Fruit fly (Drosophila melanogaster) whole organism, embryonic: ENCODE data around the gene Pgant8.

Experiments
- Abd-B ChIP-seq: fragments of 200-800 bp; sonication (Bioruptor generic); optimal IDR thresholded peaks from 2 replicates; lab custom pipeline; 2018; ENCODE audit warnings: missing biosample characterization, mild to moderate bottlenecking, missing genetic modification characterization, moderate library complexity
- B-H2 ChIP-seq: fragments of 200-800 bp; sonication (Bioruptor generic); optimal IDR thresholded peaks from 2 replicates; lab custom pipeline; 2018; ENCODE audit warnings: missing biosample characterization, mild to moderate bottlenecking, missing genetic modification characterization
- Bteb2 ChIP-seq: fragments of 200-800 bp; sonication (Bioruptor generic); optimal IDR thresholded peaks from 2 replicates; lab custom pipeline; 2016; ENCODE audit warnings: missing biosample characterization, missing genetic modification characterization
- CG10366 ChIP-seq: fragments of 200-800 bp; sonication (Bioruptor generic); IDR thresholded peaks from 2 replicates; pipeline ENCODE4 v1.3.6; 2022; ENCODE audit warnings: missing biosample characterization, missing genetic modification characterization
- CG11456 ChIP-seq: fragments of 200-800 bp; sonication (Bioruptor generic); IDR thresholded peaks from 3 replicates; pipeline ENCODE4 v1.3.6; 2022; ENCODE audit warnings: missing biosample characterization, missing genetic modification characterization
- CG12299 ChIP-seq: fragments of 200-800 bp; sonication (Bioruptor generic); optimal IDR thresholded peaks from 2 replicates; lab custom pipeline; 2018; ENCODE audit warnings: missing biosample characterization, mild to moderate bottlenecking, missing genetic modification characterization
- CG1233 ChIP-seq: fragments of 200-800 bp; sonication (Bioruptor generic); optimal IDR thresholded peaks from 4 replicates; lab custom pipeline; 2018; ENCODE audit warnings: missing biosample characterization, mild to moderate bottlenecking, missing genetic modification characterization
- CG15269 ChIP-seq: fragments of 200-800 bp; sonication (Bioruptor generic); optimal IDR thresholded peaks from 2 replicates; lab custom pipeline; 2018; ENCODE audit warnings: missing biosample characterization, mild to moderate bottlenecking, missing genetic modification characterization, moderate library complexity
- CG1529 ChIP-seq: fragments of 200-800 bp; sonication (Bioruptor generic); optimal IDR thresholded peaks from 3 replicates; lab custom pipeline; 2018; ENCODE audit warnings: missing biosample characterization, missing genetic modification characterization
- CG15696 ChIP-seq: fragments of 200-800 bp; sonication (Bioruptor generic); optimal IDR thresholded peaks from 2 replicates; lab custom pipeline; 2019; ENCODE audit warnings: missing biosample characterization, mild to moderate bottlenecking, missing genetic modification characterization, moderate library complexity
- CG1603 ChIP-seq: fragments of 200-800 bp; sonication (Bioruptor generic); optimal IDR thresholded peaks from 2 replicates; lab custom pipeline; 2019; ENCODE audit warnings: missing biosample characterization, mild to moderate bottlenecking, missing genetic modification characterization, moderate library complexity
- CG16863 ChIP-seq: fragments of 200-800 bp; sonication (Bioruptor generic); optimal IDR thresholded peaks from 3 replicates; lab custom pipeline; 2016; ENCODE audit warnings: missing biosample characterization, missing genetic modification characterization
- CG1792 ChIP-seq: fragments of 200-800 bp; sonication (Bioruptor generic); optimal IDR thresholded peaks from 2 replicates; lab custom pipeline; 2016; ENCODE audit warnings: missing biosample characterization, missing genetic modification characterization
- CG18619 ChIP-seq: fragments of 200-800 bp; sonication (Bioruptor generic); optimal IDR thresholded peaks from 3 replicates; lab custom pipeline; 2017; ENCODE audit warnings: missing biosample characterization, mild to moderate bottlenecking, missing genetic modification characterization
- CG33213 ChIP-seq: fragments of 200-800 bp; sonication (Bioruptor generic); optimal IDR thresholded peaks from 3 replicates; lab custom pipeline; 2016; ENCODE audit warnings: missing biosample characterization, missing genetic modification characterization
- CG4424 ChIP-seq: fragments of 200-800 bp; sonication (Bioruptor generic); optimal IDR thresholded peaks from 3 replicates; lab custom pipeline; 2016; ENCODE audit warnings: missing biosample characterization, missing genetic modification characterization
- CG9609 ChIP-seq: fragments of 200-800 bp; sonication (Bioruptor generic); optimal IDR thresholded peaks from 3 replicates; lab custom pipeline; 2016; ENCODE audit warnings: missing biosample characterization, missing genetic modification characterization
- Camta ChIP-seq: fragments of 200-800 bp; sonication (Bioruptor generic); optimal IDR thresholded peaks from 2 replicates; lab custom pipeline; 2016; ENCODE audit warnings: missing biosample characterization, missing genetic modification characterization
- Doc2 ChIP-seq: fragments of 200-800 bp; sonication (Bioruptor generic); IDR thresholded peaks from 2 replicates; pipeline ENCODE4 v1.3.6; 2022; ENCODE audit warnings: missing biosample characterization, missing genetic modification characterization
- Dref ChIP-seq: fragments of 200-800 bp; sonication (Bioruptor generic); IDR thresholded peaks from 2 replicates; pipeline ENCODE4 v1.3.6; 2022; ENCODE audit warnings: missing biosample characterization, missing genetic modification characterization
- Eip74EF ChIP-seq, 2 experiments: fragments of 200-800 bp in 1 of 2; fragments of >200 bp in 1 of 2; sonication (Bioruptor generic) in 1 of 2; optimal IDR thresholded peaks; 2 replicates each; lab custom pipeline; 2017 to 2019; ENCODE audit warnings: missing biosample characterization in 2 of 2, missing genetic modification characterization in 2 of 2, mild to moderate bottlenecking in 1 of 2, moderate library complexity in 1 of 2
- Elba2 ChIP-seq: fragments of 200-800 bp; sonication (Bioruptor generic); optimal IDR thresholded peaks from 3 replicates; lab custom pipeline; 2016; ENCODE audit warnings: missing biosample characterization, missing genetic modification characterization
- Gsc ChIP-seq: fragments of 200-800 bp; sonication (Bioruptor generic); IDR thresholded peaks from 2 replicates; pipeline ENCODE4 v1.3.6; 2022; ENCODE audit warnings: missing biosample characterization, missing genetic modification characterization
- HLH54F ChIP-seq: fragments of 200-800 bp; sonication (Bioruptor generic); optimal IDR thresholded peaks from 3 replicates; lab custom pipeline; 2016; ENCODE audit warnings: missing biosample characterization, missing genetic modification characterization
- MTF-1 ChIP-seq: fragments of 200-800 bp; sonication (Bioruptor generic); optimal IDR thresholded peaks from 2 replicates; lab custom pipeline; 2018; ENCODE audit warnings: missing biosample characterization, mild to moderate bottlenecking, missing genetic modification characterization, borderline replicate concordance
- Scr ChIP-seq: fragments of 200-800 bp; sonication (Bioruptor generic); IDR thresholded peaks from 2 replicates; pipeline ENCODE4 v1.3.6; 2022; ENCODE audit warnings: missing biosample characterization, missing genetic modification characterization; ENCODE audit not compliant: partially characterized antibody
- Sox102F ChIP-seq: fragments of 200-800 bp; sonication (Bioruptor generic); optimal IDR thresholded peaks from 2 replicates; lab custom pipeline; 2018; ENCODE audit warnings: missing biosample characterization, mild to moderate bottlenecking, missing genetic modification characterization, moderate library complexity
- Spps ChIP-seq: fragments of 200-800 bp; sonication (Bioruptor generic); optimal IDR thresholded peaks from 2 replicates; lab custom pipeline; 2018; ENCODE audit warnings: missing biosample characterization, mild to moderate bottlenecking, missing genetic modification characterization
- amos ChIP-seq: fragments of 200-800 bp; sonication (Bioruptor generic); IDR thresholded peaks from 2 replicates; pipeline ENCODE4 v1.3.6; 2022; ENCODE audit warnings: missing biosample characterization, missing genetic modification characterization; ENCODE audit not compliant: partially characterized antibody
- ato ChIP-seq: fragments of 200-800 bp; sonication (Bioruptor generic); IDR thresholded peaks from 2 replicates; pipeline ENCODE4 v1.3.6; 2022; ENCODE audit warnings: missing biosample characterization, missing genetic modification characterization; ENCODE audit not compliant: partially characterized antibody
- dati ChIP-seq: fragments of 200-800 bp; sonication (Bioruptor generic); IDR thresholded peaks from 2 replicates; pipeline ENCODE4 v1.3.6; 2022; ENCODE audit warnings: missing biosample characterization, missing genetic modification characterization
- dm ChIP-seq: fragments of 200-800 bp; sonication (Bioruptor generic); optimal IDR thresholded peaks from 3 replicates; lab custom pipeline; 2016; ENCODE audit warnings: missing biosample characterization, missing genetic modification characterization
- dmrt99B ChIP-seq: fragments of 200-800 bp; sonication (Bioruptor generic); optimal IDR thresholded peaks from 2 replicates; lab custom pipeline; 2018; ENCODE audit warnings: missing biosample characterization, mild to moderate bottlenecking, missing genetic modification characterization, moderate library complexity
- dpn ChIP-seq, 2 experiments: fragments of 200-800 bp; sonication (Bioruptor generic); optimal IDR thresholded peaks; 3 replicates each; lab custom pipeline; 2016; ENCODE audit warnings: missing biosample characterization in 2 of 2, missing genetic modification characterization in 2 of 2
- exex ChIP-seq: fragments of 200-800 bp; sonication (Bioruptor generic); optimal IDR thresholded peaks from 4 replicates; lab custom pipeline; 2018; ENCODE audit warnings: missing biosample characterization, mild to moderate bottlenecking, missing genetic modification characterization, moderate library complexity
- gfzf ChIP-seq: fragments of 200-800 bp; sonication (Bioruptor generic); optimal IDR thresholded peaks from 2 replicates; lab custom pipeline; 2016; ENCODE audit warnings: missing biosample characterization, mild to moderate bottlenecking, missing genetic modification characterization, moderate library complexity
- h ChIP-seq: fragments of >200 bp; optimal IDR thresholded peaks from 2 replicates; lab custom pipeline; 2017
- hkb ChIP-seq, 2 experiments: fragments of 200-800 bp in 1 of 2; fragments of >200 bp in 1 of 2; sonication (Bioruptor generic) in 1 of 2; IDR thresholded peaks in 1 of 2; optimal IDR thresholded peaks in 1 of 2; 2 replicates each; pipeline versions ENCODE4 v1.3.6 to Lab custom; 2017 to 2022; ENCODE audit warnings: missing biosample characterization in 1 of 2, missing genetic modification characterization in 1 of 2
- inv ChIP-seq: fragments of 200-800 bp; sonication (Bioruptor generic); IDR thresholded peaks from 2 replicates; pipeline ENCODE4 v1.3.6; 2022; ENCODE audit warnings: missing biosample characterization, missing genetic modification characterization; ENCODE audit not compliant: partially characterized antibody
- jumu ChIP-seq: fragments of 200-800 bp; sonication (Bioruptor generic); optimal IDR thresholded peaks from 3 replicates; lab custom pipeline; 2016; ENCODE audit warnings: missing biosample characterization, missing genetic modification characterization
- kni ChIP-seq: fragments of 200-800 bp; sonication (Bioruptor generic); optimal IDR thresholded peaks from 3 replicates; lab custom pipeline; 2017; ENCODE audit warnings: mild to moderate bottlenecking, missing biosample characterization, missing genetic modification reagents, missing genetic modification characterization
- maf-S ChIP-seq: fragments of 200-800 bp; sonication (Bioruptor generic); optimal IDR thresholded peaks from 2 replicates; lab custom pipeline; 2016; ENCODE audit warnings: missing biosample characterization, missing genetic modification characterization
- scrt ChIP-seq: fragments of 200-800 bp; sonication (Bioruptor generic); optimal IDR thresholded peaks from 2 replicates; lab custom pipeline; 2018; ENCODE audit warnings: missing biosample characterization, mild to moderate bottlenecking, missing genetic modification characterization, moderate library complexity
- sisA ChIP-seq: fragments of 200-800 bp; sonication (Bioruptor generic); IDR thresholded peaks from 2 replicates; pipeline ENCODE4 v1.3.6; 2022; ENCODE audit warnings: missing biosample characterization, missing genetic modification characterization
- so ChIP-seq: fragments of 200-800 bp; sonication (Bioruptor generic); IDR thresholded peaks from 3 replicates; pipeline ENCODE4 v1.3.6; 2022; ENCODE audit warnings: missing biosample characterization, missing genetic modification characterization
- sug ChIP-seq: fragments of 200-800 bp; optimal IDR thresholded peaks from 2 replicates; lab custom pipeline; 2019; ENCODE audit warnings: missing biosample characterization, mild to moderate bottlenecking, missing genetic modification characterization, moderate library complexity
- trh ChIP-seq: fragments of 200-800 bp; sonication (Bioruptor generic); optimal IDR thresholded peaks from 2 replicates; lab custom pipeline; 2016; ENCODE audit warnings: missing biosample characterization, missing genetic modification characterization
- tup ChIP-seq: fragments of 200-800 bp; sonication (Bioruptor generic); optimal IDR thresholded peaks from 2 replicates; lab custom pipeline; 2016; ENCODE audit warnings: missing biosample characterization, mild to moderate bottlenecking, missing genetic modification characterization, moderate library complexity
- tx ChIP-seq: fragments of 200-800 bp; sonication (Bioruptor generic); optimal IDR thresholded peaks from 2 replicates; lab custom pipeline; 2016; ENCODE audit warnings: missing biosample characterization, missing genetic modification characterization
- unpg ChIP-seq: fragments of 200-800 bp; sonication (Bioruptor generic); optimal IDR thresholded peaks from 3 replicates; lab custom pipeline; 2018; ENCODE audit warnings: missing biosample characterization, mild to moderate bottlenecking, missing genetic modification characterization, moderate library complexity
- zen2 ChIP-seq: fragments of 200-800 bp; sonication (Bioruptor generic); IDR thresholded peaks from 3 replicates; pipeline ENCODE4 v1.3.6; 2022; ENCODE audit warnings: missing biosample characterization, missing genetic modification characterization; ENCODE audit not compliant: partially characterized antibody

The Pgant8 gene

DNA sequence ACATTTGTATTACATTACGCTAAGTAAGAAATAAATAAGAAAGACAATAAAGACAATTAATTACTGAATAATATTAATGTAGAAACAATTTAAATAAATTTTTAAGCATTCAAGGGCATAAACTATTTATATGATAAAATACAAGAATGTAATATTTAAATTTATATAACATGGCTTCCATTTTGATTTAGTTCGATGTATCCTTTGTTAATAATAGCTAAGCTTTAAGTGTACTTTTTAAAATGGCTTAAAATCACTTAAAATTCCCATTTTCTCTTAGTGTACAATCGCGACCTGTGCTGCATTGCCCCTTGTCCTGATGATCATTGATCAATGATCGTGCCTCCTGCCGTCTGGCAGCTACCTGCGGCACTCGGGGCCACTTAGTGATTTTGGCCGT is 13.2 kb upstream of the Pgant8 start (continued):
- no peak for TF ChIP-seq dmrt99B
- TF ChIP-seq CG1233 (GFP tag; lab: Kevin White, UChicago) = no peak
- no peak for TF ChIP-seq kni (GFP tag; lab: Kevin White, UChicago)
- no peak for TF ChIP-seq CG16863 (GFP tag; lab: Kevin White, UChicago)
- TF ChIP-seq amos = no peak
- peak; percentile 80 for TF ChIP-seq CG15696
- TF ChIP-seq CG15269 = no peak
- no peak for TF ChIP-seq hkb (optimal IDR thresholded peaks at IDR 0.05; lab: Kevin White, UChicago)
- no peak for TF ChIP-seq hkb (GFP tag; IDR thresholded peaks at IDR 0.05; lab: Robert Waterston, UW)
- no peak for TF ChIP-seq CG11456 (GFP tag; lab: Robert Waterston, UW)
- TF ChIP-seq sisA = no peak
- no peak for TF ChIP-seq h (lab: Kevin White, UChicago)
- TF ChIP-seq CG4424 = peak; percentile 13
- no peak for TF ChIP-seq CG1529 (GFP tag; lab: Kevin White, UChicago)
- no peak for TF ChIP-seq so (GFP tag; lab: Robert Waterston, UW)
- TF ChIP-seq Dref (GFP tag; lab: Robert Waterston, UW) = no peak
- TF ChIP-seq CG18619 = no peak
- no peak for TF ChIP-seq scrt (GFP tag; lab: Kevin White, UChicago)
- no peak for TF ChIP-seq zen2 (GFP tag; lab: Robert Waterston, UW)
- TF ChIP-seq Elba2 (GFP tag; lab: Kevin White, UChicago) = no peak
- no peak for TF ChIP-seq sug
- no peak for TF ChIP-seq CG10366 (GFP tag; lab: Robert Waterston, UW)
- no peak for TF ChIP-seq ato (GFP tag; lab: Robert Waterston, UW)
- TF ChIP-seq exex (tag; lab: Kevin White, UChicago) = no peak
- TF ChIP-seq HLH54F = no peak
- no peak for TF ChIP-seq maf-S (GFP tag; lab: Kevin White, UChicago)
- TF ChIP-seq gfzf (GFP tag; lab: Kevin White, UChicago) = no peak
- TF ChIP-seq jumu (GFP tag; lab: Kevin White, UChicago) = no peak
- TF ChIP-seq dati (GFP tag; lab: Robert Waterston, UW) = no peak
- TF ChIP-seq CG1603 = no peak
- no peak for TF ChIP-seq tup (GFP tag; lab: Kevin White, UChicago)
- TF ChIP-seq Spps = peak; percentile 10
- no peak for TF ChIP-seq Sox102F
- no peak for TF ChIP-seq Scr (GFP tag; lab: Robert Waterston, UW)
- no peak for TF ChIP-seq Abd-B (GFP tag; lab: Kevin White, UChicago)
- TF ChIP-seq B-H2 (GFP tag; lab: Kevin White, UChicago) = no peak
- no peak for TF ChIP-seq MTF-1
- TF ChIP-seq dpn (GFP tag; optimal IDR thresholded peaks at IDR 0.05; lab: Kevin White, UChicago) = no peak
- TF ChIP-seq inv (GFP tag; lab: Robert Waterston, UW) = no peak
- TF ChIP-seq CG12299 = no peak
- no peak for TF ChIP-seq dm (GFP tag; lab: Kevin White, UChicago)
- TF ChIP-seq CG9609 = no peak
- no peak for TF ChIP-seq trh
- no peak for TF ChIP-seq Eip74EF (GFP tag; optimal IDR thresholded peaks at IDR 0.05; lab: Kevin White, UChicago)
- no peak for TF ChIP-seq Gsc (GFP tag; lab: Robert Waterston, UW)
- no peak for TF ChIP-seq tx
- no peak for TF ChIP-seq CG1792
- TF ChIP-seq CG33213 = no peak
- TF ChIP-seq Camta (GFP tag; lab: Kevin White, UChicago) = no peak
- TF ChIP-seq Doc2 (GFP tag; lab: Robert Waterston, UW) = no peak
- TF ChIP-seq Bteb2 (GFP tag; lab: Kevin White, UChicago) = no peak
- no peak for TF ChIP-seq unpg (GFP tag; lab: Kevin White, UChicago)
